Worm (Caenorhabditis elegans) whole organism, midembryonic: Measurements from ENCODE around the gene ZK945.7.

ENCODE experiments used
- flt-1 ChIP-seq: fragments of 200-800 bp; sonication (Bioruptor generic); IDR thresholded peaks from 2 replicates; pipeline ENCODE4 v1.3.6; 2022; ENCODE audit warnings: missing genetic modification characterization, missing compliant biosample characterization
- klf-2 ChIP-seq: fragments of 200-800 bp; sonication (Bioruptor generic); conservative IDR thresholded peaks from 2 replicates; pipeline ENCODE4 v1.3.6; 2022; ENCODE audit warnings: missing genetic modification reagents, missing genetic modification characterization, missing compliant biosample characterization
- tab-1 ChIP-seq: fragments of 200-800 bp; sonication (Bioruptor generic); IDR thresholded peaks from 2 replicates; pipeline ENCODE4 v1.3.6; 2022; ENCODE audit warnings: missing genetic modification characterization, missing compliant biosample characterization

ZK945.7 gene

ce11 chrII:10060508-10060907 is 47.8 kb downstream of the ZK945.7 start, which contains the start of gene stg-1:
Gene stg-1 (minus strand): TSS chrII:10060660.
- TF ChIP-seq flt-1 (GFP tag; lab: Robert Waterston, UW): no peak
- TF ChIP-seq tab-1 (GFP tag; lab: Robert Waterston, UW): no peak
- TF ChIP-seq klf-2: no peak
